Fruit fly (Drosophila melanogaster): ENCODE measurements around the gene Hsp60D.

Hsp60D gene

DNA sequence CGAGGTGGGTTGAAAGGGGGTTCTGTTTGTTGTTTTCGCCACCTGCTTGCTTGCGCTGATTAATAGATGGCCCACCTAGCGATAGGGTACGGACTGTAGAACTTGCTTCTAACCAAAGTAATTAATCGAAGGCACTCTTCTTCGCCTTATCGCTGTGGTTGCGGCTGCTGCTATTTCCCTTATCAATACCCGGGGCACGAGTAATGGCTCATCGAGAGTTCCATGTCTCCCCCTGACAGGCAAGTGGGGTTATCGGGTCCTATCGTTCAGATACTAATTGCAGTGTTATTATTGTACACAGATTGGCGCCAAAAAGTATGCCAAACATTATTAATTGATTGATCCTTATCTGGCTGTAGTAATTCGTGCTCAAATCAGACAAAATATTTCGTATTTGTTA lies 12.5 kb downstream of the Hsp60D start (continued):
- TF ChIP-seq Meics (GFP tag; optimal IDR thresholded peaks at IDR 0.05), result no peak
- TF ChIP-seq h (optimal IDR thresholded peaks at IDR 0.05), result no peak
- no peak for TF ChIP-seq Fer2 (tag; optimal IDR thresholded peaks at IDR 0.05)
- TF ChIP-seq p53 (GFP tag; optimal IDR thresholded peaks at IDR 0.05), result no peak
- no peak for TF ChIP-seq Sox102F (GFP tag; optimal IDR thresholded peaks at IDR 0.05)
- no peak for TF ChIP-seq fd96Cb (tag; optimal IDR thresholded peaks at IDR 0.05)
- TF ChIP-seq pnt (GFP tag; optimal IDR thresholded peaks at IDR 0.05), result no peak
- no peak for TF ChIP-seq sr (GFP tag; IDR thresholded peaks at IDR 0.05)
- TF ChIP-seq CG34422 (GFP tag; IDR thresholded peaks at IDR 0.05), result no peak
- TF ChIP-seq tap (tag; optimal IDR thresholded peaks at IDR 0.05), result no peak
- no peak for TF ChIP-seq CG32532 (GFP tag; IDR thresholded peaks at IDR 0.05)
- TF ChIP-seq cato (GFP tag; optimal IDR thresholded peaks at IDR 0.05; ENCODE audit: borderline replicate concordance), result no peak
- no peak for TF ChIP-seq CG15073 (GFP tag; optimal IDR thresholded peaks at IDR 0.05)
- no peak for TF ChIP-seq CG7786 (GFP tag; optimal IDR thresholded peaks at IDR 0.05)
- TF ChIP-seq CG17328 (GFP tag; IDR thresholded peaks at IDR 0.05), result no peak
- TF ChIP-seq Sry-β (GFP tag; optimal IDR thresholded peaks at IDR 0.05), result no peak
- TF ChIP-seq pzg (GFP tag; optimal IDR thresholded peaks at IDR 0.05), result no peak
- peak; percentile 35 for TF ChIP-seq caup (GFP tag; optimal IDR thresholded peaks at IDR 0.05; ENCODE audit: severe bottlenecking)
- TF ChIP-seq hb (GFP tag; IDR thresholded peaks at IDR 0.05; ENCODE audit: partially characterized antibody), result no peak
- TF ChIP-seq CG3163 (GFP tag; optimal IDR thresholded peaks at IDR 0.05), result no peak
- TF ChIP-seq gcm (GFP tag; optimal IDR thresholded peaks at IDR 0.05), result no peak
- no peak for TF ChIP-seq jumu (GFP tag; optimal IDR thresholded peaks at IDR 0.05)
- TF ChIP-seq CG2199 (GFP tag; IDR thresholded peaks at IDR 0.05), result no peak
- TF ChIP-seq bbx (GFP tag; IDR thresholded peaks at IDR 0.05; ENCODE audit: partially characterized antibody), result no peak
- no peak for TF ChIP-seq Deaf1 (tag; optimal IDR thresholded peaks at IDR 0.05)
- no peak for TF ChIP-seq lola (GFP tag; optimal IDR thresholded peaks at IDR 0.05)
- TF ChIP-seq Lim3 (GFP tag; IDR thresholded peaks at IDR 0.05), result peak; percentile 73; the same call in 1 of the 2 replicates
- TF ChIP-seq scrt (GFP tag; optimal IDR thresholded peaks at IDR 0.05), result no peak
- peak; percentile 74 for TF ChIP-seq GATAe (GFP tag; conservative IDR thresholded peaks at IDR 0.05)
- 0 out of 4 replicates have a peak, but pooled peaks have one; percentile 50 for TF ChIP-seq chinmo (GFP tag; IDR thresholded peaks at IDR 0.05; ENCODE audit: partially characterized antibody)
- no peak for TF ChIP-seq pfk (GFP tag; optimal IDR thresholded peaks at IDR 0.05)
- no peak for TF ChIP-seq B-H2 (GFP tag; optimal IDR thresholded peaks at IDR 0.05)
- TF ChIP-seq CG34376 (GFP tag; optimal IDR thresholded peaks at IDR 0.05), result peak; percentile 86
- TF ChIP-seq CG7987 (GFP tag; optimal IDR thresholded peaks at IDR 0.05), result no peak
- no peak for TF ChIP-seq NFAT (GFP tag; IDR thresholded peaks at IDR 0.05)
- no peak for TF ChIP-seq CG33213 (GFP tag; optimal IDR thresholded peaks at IDR 0.05)
- no peak for TF ChIP-seq CG10462 (GFP tag; optimal IDR thresholded peaks at IDR 0.05)
- no peak for TF ChIP-seq CG18011 (GFP tag; optimal IDR thresholded peaks at IDR 0.05)
- TF ChIP-seq Stat92E (GFP tag; optimal IDR thresholded peaks at IDR 0.05), result no peak
- TF ChIP-seq CG3995 (GFP tag; optimal IDR thresholded peaks at IDR 0.05), result no peak
- TF ChIP-seq Kr (GFP tag; optimal IDR thresholded peaks at IDR 0.05), result no peak
- TF ChIP-seq CG8290 (GFP tag; optimal IDR thresholded peaks at IDR 0.05), result no peak
- no peak for TF ChIP-seq CG8290 (tag; optimal IDR thresholded peaks at IDR 0.05)
- TF ChIP-seq mirr (GFP tag; optimal IDR thresholded peaks at IDR 0.05), result peak; percentile 91
- TF ChIP-seq Rx (GFP tag; IDR thresholded peaks at IDR 0.05), result no peak
- TF ChIP-seq repo (GFP tag; optimal IDR thresholded peaks at IDR 0.05), result no peak
- TF ChIP-seq CG6854 (GFP tag; optimal IDR thresholded peaks at IDR 0.05), result no peak
- no peak for TF ChIP-seq gsb (GFP tag; IDR thresholded peaks at IDR 0.05)
- TF ChIP-seq Hey (tag; optimal IDR thresholded peaks at IDR 0.05), result peak; percentile 21
- TF ChIP-seq Bdp1 (GFP tag; optimal IDR thresholded peaks at IDR 0.05), result no peak
- TF ChIP-seq dm (GFP tag; optimal IDR thresholded peaks at IDR 0.05), result no peak
